Fruit fly (Drosophila melanogaster): Measurements from ENCODE around the gene Blos3.

The Blos3 gene

DNA sequence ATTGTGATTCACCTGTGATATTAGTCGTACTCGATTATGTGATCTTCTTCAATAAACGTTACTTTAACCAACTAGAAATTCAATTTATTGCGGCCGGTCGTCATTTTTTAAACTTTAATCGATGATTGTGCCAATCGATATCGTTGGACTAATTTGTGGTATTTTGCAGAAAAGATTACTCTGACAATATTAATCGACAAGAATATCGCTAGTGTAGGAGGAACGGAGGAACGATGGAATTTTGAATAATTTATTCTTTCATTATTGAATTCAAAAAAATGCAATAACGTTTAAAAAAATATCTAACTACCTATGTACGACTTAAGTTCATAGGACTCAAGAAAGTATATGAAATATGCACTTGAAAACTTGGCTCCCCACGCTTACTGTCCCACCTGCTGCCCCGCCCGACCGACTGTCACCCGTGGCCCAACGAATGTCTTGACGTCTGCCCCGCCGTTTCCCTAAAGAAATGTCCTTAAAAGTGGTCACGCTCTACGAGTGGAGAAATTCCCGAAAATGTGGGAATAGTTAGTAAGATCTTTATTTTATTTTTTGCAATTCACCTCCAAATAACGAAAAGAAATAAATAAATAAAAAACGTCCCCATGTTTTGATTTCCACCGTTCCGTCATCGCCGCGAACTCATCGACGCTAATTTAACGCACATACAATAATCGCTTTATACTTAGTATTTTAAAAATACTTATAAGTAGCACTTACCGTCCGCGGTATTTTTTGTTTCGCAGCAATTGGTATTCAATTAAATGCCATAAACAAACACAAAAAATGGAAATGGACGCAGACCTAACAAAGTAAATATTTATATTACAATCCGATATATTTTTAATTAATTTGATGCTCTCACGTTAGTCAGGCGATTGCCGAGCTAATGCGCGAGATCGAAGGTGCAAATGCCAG is 4.3 kb upstream of the Blos3 start, which contains the start of gene CG14074 (continued):
- TF ChIP-seq slp2 (GFP tag; optimal IDR thresholded peaks at IDR 0.05) (no peak), ro (GFP tag; IDR thresholded peaks at IDR 0.05) (no peak), CG13287 (GFP tag; IDR thresholded peaks at IDR 0.05; ENCODE audit: partially characterized antibody) (peak; percentile 56), CG9876 (GFP tag; optimal IDR thresholded peaks at IDR 0.05) (no peak), so (GFP tag; IDR thresholded peaks at IDR 0.05) (no peak), bbx (GFP tag; IDR thresholded peaks at IDR 0.05; ENCODE audit: partially characterized antibody) (peak; percentile 81), sisA (GFP tag; IDR thresholded peaks at IDR 0.05) (no peak), Fer2 (tag; optimal IDR thresholded peaks at IDR 0.05) (no peak), CG8359 (GFP tag; optimal IDR thresholded peaks at IDR 0.05; ENCODE audit: borderline replicate concordance) (no peak), CG30403 (GFP tag; optimal IDR thresholded peaks at IDR 0.05) (no peak), Dip3 (GFP tag; optimal IDR thresholded peaks at IDR 0.05) (no peak), CG4730 (GFP tag; IDR thresholded peaks at IDR 0.05) (no peak), CG3726 (GFP tag; IDR thresholded peaks at IDR 0.05) (no peak), CG17802 (tag; optimal IDR thresholded peaks at IDR 0.05) (no peak), Hand (GFP tag; optimal IDR thresholded peaks at IDR 0.05) (no peak), wek (GFP tag; optimal IDR thresholded peaks at IDR 0.05) (peak; percentile 73), HHEX (GFP tag; optimal IDR thresholded peaks at IDR 0.05) (no peak), trh (GFP tag; optimal IDR thresholded peaks at IDR 0.05) (no peak), vvl (GFP tag; IDR thresholded peaks at IDR 0.05) (peak; percentile 60), CG14441 (GFP tag; IDR thresholded peaks at IDR 0.05) (no peak), Lhr (GFP tag; optimal IDR thresholded peaks at IDR 0.05) (peak; percentile 9), D (optimal IDR thresholded peaks at IDR 0.05) (no peak), D (GFP tag; optimal IDR thresholded peaks at IDR 0.05) (no peak), en (GFP tag; optimal IDR thresholded peaks at IDR 0.05) (no peak), fru (optimal IDR thresholded peaks at IDR 0.05) (no peak), nmo (GFP tag; optimal IDR thresholded peaks at IDR 0.05) (no peak), CG3995 (GFP tag; optimal IDR thresholded peaks at IDR 0.05) (no peak), corto (GFP tag; optimal IDR thresholded peaks at IDR 0.05) (no peak), Scr (GFP tag; IDR thresholded peaks at IDR 0.05; ENCODE audit: partially characterized antibody) (peak; percentile 66), CG12744 (GFP tag; optimal IDR thresholded peaks at IDR 0.05) (no peak), Sry-β (GFP tag; optimal IDR thresholded peaks at IDR 0.05) (no peak), ash1 (GFP tag; optimal IDR thresholded peaks at IDR 0.05) (no peak), CG10565 (GFP tag; optimal IDR thresholded peaks at IDR 0.05) (no peak), Hmr (GFP tag; optimal IDR thresholded peaks at IDR 0.05) (no peak), CG32767 (GFP tag; IDR thresholded peaks at IDR 0.05) (no peak), toy (GFP tag; IDR thresholded peaks at IDR 0.05) (no peak), CG12391 (tag; optimal IDR thresholded peaks at IDR 0.05) (no peak), CG4854 (GFP tag; optimal IDR thresholded peaks at IDR 0.05) (no peak), lmd (GFP tag; IDR thresholded peaks at IDR 0.05) (no peak), maf-S (GFP tag; optimal IDR thresholded peaks at IDR 0.05) (no peak), bab2 (GFP tag; optimal IDR thresholded peaks at IDR 0.05) (no peak), tgo (GFP tag; IDR thresholded peaks at IDR 0.05) (no peak), HLH54F (GFP tag; optimal IDR thresholded peaks at IDR 0.05) (no peak), Spps (tag; optimal IDR thresholded peaks at IDR 0.05) (no peak), Dll (GFP tag; IDR thresholded peaks at IDR 0.05; ENCODE audit: partially characterized antibody) (peak; percentile 63; the same call in 1 of the 4 replicates), CG31224 (GFP tag; IDR thresholded peaks at IDR 0.05) (no peak), org-1 (GFP tag; optimal IDR thresholded peaks at IDR 0.05) (no peak), gcm2 (GFP tag; optimal IDR thresholded peaks at IDR 0.05) (no peak), pzg (GFP tag; optimal IDR thresholded peaks at IDR 0.05) (peak; percentile 48), lbe (GFP tag; optimal IDR thresholded peaks at IDR 0.05) (no peak)
